Fruit fly (Drosophila melanogaster) whole organism, pupa: Measurements from ENCODE around the gene bond.

Experiments
- CG10348 ChIP-seq: fragments of 200-800 bp; sonication (Bioruptor generic); IDR thresholded peaks from 2 replicates; pipeline ENCODE4 v1.3.6; 2022; ENCODE audit warnings: missing biosample characterization, missing genetic modification characterization
- CG14655 ChIP-seq: fragments of 200-800 bp; sonication (Bioruptor generic); optimal IDR thresholded peaks from 3 replicates; lab custom pipeline; 2017; ENCODE audit warnings: mild to moderate bottlenecking, missing biosample characterization, missing genetic modification reagents, missing genetic modification characterization
- CG15710 ChIP-seq: fragments of 200-800 bp; sonication (Bioruptor generic); optimal IDR thresholded peaks from 2 replicates; lab custom pipeline; 2018; ENCODE audit warnings: missing biosample characterization, mild to moderate bottlenecking, missing genetic modification characterization, moderate library complexity
- CG34367 ChIP-seq: fragments of 200-800 bp; sonication (Bioruptor generic); optimal IDR thresholded peaks from 2 replicates; lab custom pipeline; 2018; ENCODE audit warnings: missing biosample characterization, mild to moderate bottlenecking, missing genetic modification characterization
- Pif1B ChIP-seq: fragments of 200-800 bp; sonication (Bioruptor generic); optimal IDR thresholded peaks from 3 replicates; lab custom pipeline; 2016; ENCODE audit warnings: missing biosample characterization, missing genetic modification characterization

- TF ChIP-seq CG15710 (tag; lab: Kevin White, UChicago) (no peak), CG10348 (GFP tag; lab: Robert Waterston, UW) (no peak), Pif1B (GFP tag; lab: Kevin White, UChicago) (no peak), CG34367 (tag; lab: Kevin White, UChicago) (no peak), CG14655 (GFP tag; lab: Kevin White, UChicago) (no peak)
These were observed 30.1 kb downstream of the bond start, which contains the start of gene CSN6 for dm6 chr3R:22580546-22580945.
